Worm (Caenorhabditis elegans) whole organism, L2 larva: ENCODE data around the gene ins-16.

Source experiments
- F13H6.1 ChIP-seq: sonication (generic microtip); optimal IDR thresholded peaks from 2 replicates; lab custom pipeline; 2016; ENCODE audit warnings: missing genetic modification characterization, missing compliant biosample characterization
- R02D3.7 ChIP-seq: fragments of 150-350 bp; optimal IDR thresholded peaks from 2 replicates; lab custom pipeline; 2014; ENCODE audit warnings: missing biosample characterization, missing genetic modification characterization
- Y55F3AM.14 ChIP-seq: fragments of 200-800 bp; sonication (Bioruptor generic); optimal IDR thresholded peaks from 2 replicates; lab custom pipeline; 2018; ENCODE audit warnings: mild to moderate bottlenecking, missing genetic modification characterization, missing compliant biosample characterization
- ZK546.5 ChIP-seq: sonication (generic microtip); optimal IDR thresholded peaks from 2 replicates; lab custom pipeline; 2017; ENCODE audit warnings: missing biosample characterization, missing genetic modification characterization
- aly-2 ChIP-seq: fragments of 150-350 bp; optimal IDR thresholded peaks from 2 replicates; lab custom pipeline; 2014; ENCODE audit warnings: missing biosample characterization, missing genetic modification characterization
- ama-1 ChIP-seq: fragments of 150-350 bp; optimal IDR thresholded peaks from 2 replicates; lab custom pipeline; 2018; ENCODE audit warnings: inconsistent platforms
- blmp-1 ChIP-seq: sonication (generic microtip); optimal IDR thresholded peaks from 2 replicates; lab custom pipeline; 2017; ENCODE audit warnings: missing genetic modification characterization, mild to moderate bottlenecking, missing compliant biosample characterization, antibody characterized with exemption, moderate library complexity; ENCODE audit not compliant: insufficient read depth
- ceh-16 ChIP-seq: fragments of 150-350 bp; optimal IDR thresholded peaks from 2 replicates; lab custom pipeline; 2014; ENCODE audit warnings: missing biosample characterization, missing genetic modification characterization
- ceh-82 ChIP-seq: fragments of 150-350 bp; optimal IDR thresholded peaks from 2 replicates; lab custom pipeline; 2014; ENCODE audit warnings: missing biosample characterization, missing genetic modification characterization
- crh-2 ChIP-seq: sonication (generic microtip); optimal IDR thresholded peaks from 2 replicates; lab custom pipeline; 2017; ENCODE audit warnings: missing biosample characterization, missing genetic modification characterization
- dmd-4 ChIP-seq: sonication (generic microtip); optimal IDR thresholded peaks from 2 replicates; lab custom pipeline; 2017; ENCODE audit warnings: missing biosample characterization, missing genetic modification characterization
- egl-27 ChIP-seq: sonication (generic microtip); optimal IDR thresholded peaks from 3 replicates; lab custom pipeline; 2017; ENCODE audit warnings: missing biosample characterization, missing genetic modification reagents, missing genetic modification characterization
- elt-1 ChIP-seq: fragments of 150-350 bp; optimal IDR thresholded peaks from 2 replicates; lab custom pipeline; 2014; ENCODE audit warnings: missing biosample characterization, missing genetic modification characterization
- elt-3 ChIP-seq: sonication (generic microtip); optimal IDR thresholded peaks from 2 replicates; lab custom pipeline; 2017; ENCODE audit warnings: missing biosample characterization, missing genetic modification characterization
- fos-1 ChIP-seq: fragments of 150-350 bp; optimal IDR thresholded peaks from 2 replicates; lab custom pipeline; 2014; ENCODE audit warnings: missing biosample characterization, missing genetic modification characterization
- gmeb-1 ChIP-seq: fragments of 150-350 bp; optimal IDR thresholded peaks from 2 replicates; lab custom pipeline; 2014; ENCODE audit warnings: missing biosample characterization, missing genetic modification characterization
- lin-11 ChIP-seq: fragments of 150-350 bp; sonication (generic microtip); optimal IDR thresholded peaks from 2 replicates; lab custom pipeline; 2014; ENCODE audit warnings: missing biosample characterization, missing genetic modification characterization, inconsistent platforms, mixed read lengths
- lsy-2 ChIP-seq, 2 experiments: fragments of 150-350 bp in 1 of 2; sonication (generic microtip) in 1 of 2; optimal IDR thresholded peaks; 2 replicates each; lab custom pipeline; 2014 to 2017; ENCODE audit warnings: missing biosample characterization in 2 of 2, missing genetic modification characterization in 2 of 2
- mab-5 ChIP-seq: fragments of 150-350 bp; optimal IDR thresholded peaks from 2 replicates; lab custom pipeline; 2014; ENCODE audit warnings: missing biosample characterization, missing genetic modification characterization
- mbf-1 ChIP-seq: sonication (generic microtip); optimal IDR thresholded peaks from 2 replicates; lab custom pipeline; 2017; ENCODE audit warnings: missing biosample characterization, missing genetic modification characterization
- mdl-1 ChIP-seq, 2 experiments: fragments of 150-350 bp in 1 of 2; sonication (generic microtip) in 1 of 2; optimal IDR thresholded peaks; 2 replicates each; lab custom pipeline; 2017; ENCODE audit warnings: missing biosample characterization in 2 of 2, missing genetic modification characterization in 2 of 2
- nhr-10 ChIP-seq: sonication (generic microtip); optimal IDR thresholded peaks from 2 replicates; lab custom pipeline; 2017; ENCODE audit warnings: missing biosample characterization, missing genetic modification characterization
- nhr-11 ChIP-seq: fragments of 150-350 bp; optimal IDR thresholded peaks from 2 replicates; lab custom pipeline; 2014; ENCODE audit warnings: missing biosample characterization, missing genetic modification characterization
- nhr-12 ChIP-seq: fragments of 150-350 bp; optimal IDR thresholded peaks from 2 replicates; lab custom pipeline; 2014; ENCODE audit warnings: missing biosample characterization, missing genetic modification characterization
- nhr-129 ChIP-seq: fragments of 150-350 bp; optimal IDR thresholded peaks from 2 replicates; lab custom pipeline; 2014; ENCODE audit warnings: missing biosample characterization, missing genetic modification characterization
- nhr-21 ChIP-seq: fragments of 150-350 bp; optimal IDR thresholded peaks from 2 replicates; lab custom pipeline; 2014; ENCODE audit warnings: missing biosample characterization, missing genetic modification characterization
- nhr-23 ChIP-seq: fragments of 150-350 bp; optimal IDR thresholded peaks from 2 replicates; lab custom pipeline; 2014; ENCODE audit warnings: missing biosample characterization, missing genetic modification reagents, missing genetic modification characterization
- nhr-237 ChIP-seq: fragments of 150-350 bp; optimal IDR thresholded peaks from 2 replicates; lab custom pipeline; 2014; ENCODE audit warnings: missing biosample characterization, missing genetic modification characterization
- nhr-25 ChIP-seq: fragments of 150-350 bp; sonication (generic microtip); optimal IDR thresholded peaks from 3 replicates; lab custom pipeline; 2014; ENCODE audit warnings: missing biosample characterization, missing genetic modification characterization
- nhr-6 ChIP-seq: fragments of 150-350 bp; optimal IDR thresholded peaks from 2 replicates; lab custom pipeline; 2014; ENCODE audit warnings: missing biosample characterization, missing genetic modification characterization
- nhr-77 ChIP-seq: fragments of 150-350 bp; optimal IDR thresholded peaks from 2 replicates; lab custom pipeline; 2014; ENCODE audit warnings: missing biosample characterization, missing genetic modification characterization
- peb-1 ChIP-seq: fragments of 150-350 bp; optimal IDR thresholded peaks from 2 replicates; lab custom pipeline; 2014; ENCODE audit warnings: missing biosample characterization, missing genetic modification characterization
- sem-4 ChIP-seq: fragments of 150-350 bp; optimal IDR thresholded peaks from 2 replicates; lab custom pipeline; 2014; ENCODE audit warnings: missing biosample characterization, missing genetic modification reagents, missing genetic modification characterization
- sma-9 ChIP-seq, 2 experiments: fragments of 150-350 bp in 1 of 2; sonication (generic microtip) in 1 of 2; optimal IDR thresholded peaks; 2 replicates each; lab custom pipeline; 2014 to 2016; ENCODE audit warnings: missing genetic modification characterization in 2 of 2, mild to moderate bottlenecking in 1 of 2, missing biosample characterization in 1 of 2, missing compliant biosample characterization in 1 of 2, missing genetic modification reagents in 1 of 2, moderate library complexity in 1 of 2
- snpc-4 ChIP-seq: fragments of 150-350 bp; optimal IDR thresholded peaks from 2 replicates; lab custom pipeline; 2014; ENCODE audit warnings: missing biosample characterization, missing genetic modification characterization
- unc-39 ChIP-seq: fragments of 150-350 bp; optimal IDR thresholded peaks from 2 replicates; lab custom pipeline; 2014; ENCODE audit warnings: missing biosample characterization, missing genetic modification characterization
- unc-55 ChIP-seq: fragments of 150-350 bp; sonication (generic microtip); optimal IDR thresholded peaks from 3 replicates; lab custom pipeline; 2014; ENCODE audit warnings: missing biosample characterization, missing genetic modification reagents, missing genetic modification characterization
- zag-1 ChIP-seq: fragments of 150-350 bp; optimal IDR thresholded peaks from 2 replicates; lab custom pipeline; 2014; ENCODE audit warnings: missing biosample characterization, missing genetic modification characterization
- ztf-1 ChIP-seq: fragments of 200-800 bp; sonication (Bioruptor generic); conservative IDR thresholded peaks from 2 replicates; pipeline ENCODE4 v1.3.6; 2022; ENCODE audit warnings: missing genetic modification characterization, missing compliant biosample characterization
- ztf-11 ChIP-seq: sonication (generic microtip); optimal IDR thresholded peaks from 2 replicates; lab custom pipeline; 2017; ENCODE audit warnings: missing biosample characterization, missing genetic modification characterization
- ztf-4 ChIP-seq: fragments of 150-350 bp; optimal IDR thresholded peaks from 2 replicates; lab custom pipeline; 2014; ENCODE audit warnings: missing biosample characterization, missing genetic modification characterization

ins-16 gene

ce11 chrIII:2060857-2061256, at the start of gene ins-16:
Gene ins-16, minus strand, starts transcription at chrIII:2060957.
- TF ChIP-seq blmp-1 (tag; lab: Kevin White, UChicago), result no peak
- no peak for TF ChIP-seq mab-5 (tag; lab: Kevin White, UChicago)
- no peak for TF ChIP-seq nhr-23 (tag; lab: Kevin White, UChicago)
- no peak for TF ChIP-seq unc-55 (GFP tag; lab: Kevin White, UChicago)
- no peak for TF ChIP-seq egl-27
- no peak for TF ChIP-seq lin-11 (tag; lab: Kevin White, UChicago)
- TF ChIP-seq ztf-11, result no peak
- no peak for TF ChIP-seq elt-3 (tag; lab: Kevin White, UChicago)
- TF ChIP-seq sem-4 (tag; lab: Kevin White, UChicago), result no peak
- no peak for TF ChIP-seq R02D3.7
- no peak for TF ChIP-seq Y55F3AM.14 (GFP tag; lab: Kevin White, UChicago)
- TF ChIP-seq nhr-77, result no peak
- no peak for TF ChIP-seq nhr-6
- no peak for TF ChIP-seq zag-1 (tag; lab: Kevin White, UChicago)
- TF ChIP-seq nhr-129 (tag; lab: Kevin White, UChicago), result no peak
- no peak for TF ChIP-seq gmeb-1 (tag; lab: Kevin White, UChicago)
- TF ChIP-seq ztf-1 (GFP tag; lab: Robert Waterston, UW), result no peak
- TF ChIP-seq, all 48 proteins: peak for 0

ce11 chrIII:2110249-2110648, 49.5 kb upstream of the ins-16 start, which contains the start of gene Y48G9A.7:
Gene Y48G9A.7, plus strand, starts transcription at chrIII:2110549.
- TF ChIP-seq elt-1 (tag; lab: Kevin White, UChicago) (no peak), ztf-4 (tag; lab: Kevin White, UChicago) (no peak)

- TF ChIP-seq crh-2 (tag; lab: Kevin White, UChicago), result no peak
- no peak for TF ChIP-seq R02D3.7
- TF ChIP-seq mdl-1 (tag; optimal IDR thresholded peaks at IDR 0.05; lab: Kevin White, UChicago), result no peak
Measured at ce11 chrIII:2105935-2106334, 45.2 kb upstream of the ins-16 start.

ce11 chrIII:2101895-2102345, 41.2 kb upstream of the ins-16 start, which contains the start of gene ppk-2:
Gene ppk-2, plus strand, starts transcription at chrIII:2102295.
- TF ChIP-seq elt-1 (tag; lab: Kevin White, UChicago) (no peak), unc-39 (tag; lab: Kevin White, UChicago) (no peak), unc-55 (GFP tag; lab: Kevin White, UChicago) (peak; percentile 21), nhr-12 (no peak)

ce11 chrIII:2101310-2101709, 40.6 kb upstream of the ins-16 start:
- TF ChIP-seq lsy-2 (tag; optimal IDR thresholded peaks at IDR 0.05; lab: Kevin White, UChicago) (no peak), nhr-12 (no peak), nhr-237 (tag; lab: Kevin White, UChicago) (no peak), elt-1 (tag; lab: Kevin White, UChicago) (no peak), mbf-1 (no peak), snpc-4 (tag; lab: Kevin White, UChicago) (no peak), ztf-11 (no peak), nhr-10 (tag; lab: Kevin White, UChicago) (no peak), mdl-1 (tag; optimal IDR thresholded peaks at IDR 0.05; lab: Kevin White, UChicago) (no peak), ZK546.5 (no peak), sem-4 (tag; lab: Kevin White, UChicago) (no peak), ama-1 (lab: Kevin White, UChicago) (no peak), F13H6.1 (tag; lab: Kevin White, UChicago) (no peak), ceh-82 (no peak), nhr-77 (no peak), aly-2 (tag; lab: Kevin White, UChicago) (no peak), lin-11 (tag; lab: Kevin White, UChicago) (no peak), mab-5 (tag; lab: Kevin White, UChicago) (no peak)

ce11 chrIII:2100842-2101241, 40.1 kb upstream of the ins-16 start:
- TF ChIP-seq nhr-77 (no peak), unc-39 (tag; lab: Kevin White, UChicago) (no peak), nhr-21 (tag; lab: Kevin White, UChicago) (no peak), lsy-2 (tag; optimal IDR thresholded peaks at IDR 0.05; lab: Kevin White, UChicago) (peak; percentile 68 to 86), sma-9 (GFP tag; optimal IDR thresholded peaks at IDR 0.05; lab: Kevin White, UChicago) (peak; percentile 71), sma-9 (tag; optimal IDR thresholded peaks at IDR 0.05; lab: Kevin White, UChicago) (no peak), lin-11 (tag; lab: Kevin White, UChicago) (peak; percentile 57), nhr-129 (tag; lab: Kevin White, UChicago) (peak; percentile 72), nhr-6 (no peak), unc-55 (GFP tag; lab: Kevin White, UChicago) (peak; percentile 85), peb-1 (no peak), sem-4 (tag; lab: Kevin White, UChicago) (peak; percentile 60), nhr-25 (tag; lab: Kevin White, UChicago) (peak; percentile 17), gmeb-1 (tag; lab: Kevin White, UChicago) (peak; percentile 55), snpc-4 (tag; lab: Kevin White, UChicago) (peak; percentile 15), fos-1 (tag; lab: Kevin White, UChicago) (peak; percentile 48), nhr-11 (tag; lab: Kevin White, UChicago) (no peak), aly-2 (tag; lab: Kevin White, UChicago) (no peak), ceh-16 (tag; lab: Kevin White, UChicago) (no peak), crh-2 (tag; lab: Kevin White, UChicago) (peak; percentile 75), ama-1 (lab: Kevin White, UChicago) (no peak), egl-27 (peak; percentile 38), dmd-4 (no peak), mbf-1 (no peak), R02D3.7 (no peak), ceh-82 (no peak)
